Worm (Caenorhabditis elegans) whole organism, mixed stage, embryonic: ENCODE results near the gene F54D5.7.

Experiments
- M03D4.4 ChIP-seq: sonication (generic microtip); optimal IDR thresholded peaks from 2 replicates; lab custom pipeline; 2017; ENCODE audit warnings: mild to moderate bottlenecking, missing genetic modification characterization, missing compliant biosample characterization
- bed-3 ChIP-seq: fragments of 200-800 bp; sonication (Bioruptor generic); optimal IDR thresholded peaks from 3 replicates; lab custom pipeline; 2018; ENCODE audit warnings: mild to moderate bottlenecking, missing genetic modification characterization, moderate library complexity, missing compliant biosample characterization
- blmp-1 ChIP-seq: fragments of 150-350 bp; optimal IDR thresholded peaks from 2 replicates; lab custom pipeline; 2014; ENCODE audit warnings: missing biosample characterization, missing genetic modification characterization
- ceh-43 ChIP-seq: fragments of 200-800 bp; sonication (Bioruptor generic); optimal IDR thresholded peaks from 2 replicates; lab custom pipeline; 2018; ENCODE audit warnings: mild to moderate bottlenecking, missing genetic modification characterization, moderate library complexity, missing compliant biosample characterization
- ceh-83 ChIP-seq: fragments of 200-800 bp; sonication (Bioruptor generic); optimal IDR thresholded peaks from 2 replicates; lab custom pipeline; 2018; ENCODE audit warnings: mild to moderate bottlenecking, missing genetic modification characterization, missing compliant biosample characterization
- ces-1 ChIP-seq: fragments of 150-350 bp; optimal IDR thresholded peaks from 2 replicates; lab custom pipeline; 2014; ENCODE audit warnings: missing biosample characterization, missing genetic modification reagents, missing genetic modification characterization
- cnd-1 ChIP-seq: fragments of 200-800 bp; sonication (Bioruptor generic); optimal IDR thresholded peaks from 2 replicates; lab custom pipeline; 2018; ENCODE audit warnings: mild to moderate bottlenecking, missing genetic modification characterization, missing compliant biosample characterization
- drap-1 ChIP-seq: fragments of 200-800 bp; sonication (Bioruptor generic); optimal IDR thresholded peaks from 3 replicates; lab custom pipeline; 2018; ENCODE audit warnings: mild to moderate bottlenecking, missing genetic modification characterization, missing compliant biosample characterization
- elt-1 ChIP-seq: sonication (generic microtip); optimal IDR thresholded peaks from 2 replicates; lab custom pipeline; 2017; ENCODE audit warnings: missing genetic modification characterization, mild to moderate bottlenecking, missing compliant biosample characterization, antibody characterized with exemption, moderate library complexity, borderline replicate concordance; ENCODE audit not compliant: insufficient read depth
- elt-3 ChIP-seq: fragments of 150-350 bp; optimal IDR thresholded peaks from 2 replicates; lab custom pipeline; 2014; ENCODE audit warnings: missing biosample characterization, missing genetic modification characterization
- flh-1 ChIP-seq: fragments of 200-800 bp; sonication (Bioruptor generic); optimal IDR thresholded peaks from 2 replicates; lab custom pipeline; 2018; ENCODE audit warnings: mild to moderate bottlenecking, missing genetic modification characterization, moderate library complexity, missing compliant biosample characterization
- ham-2 ChIP-seq: fragments of 200-800 bp; sonication (Bioruptor generic); optimal IDR thresholded peaks from 2 replicates; lab custom pipeline; 2018; ENCODE audit warnings: mild to moderate bottlenecking, missing genetic modification characterization, missing compliant biosample characterization
- hlh-1 ChIP-seq: fragments of 150-350 bp; optimal IDR thresholded peaks from 2 replicates; lab custom pipeline; 2014; ENCODE audit warnings: missing biosample characterization, missing genetic modification reagents, missing genetic modification characterization
- lin-13 ChIP-seq: fragments of 150-350 bp; optimal IDR thresholded peaks from 2 replicates; lab custom pipeline; 2014; ENCODE audit warnings: missing biosample characterization, missing genetic modification characterization
- lin-32 ChIP-seq: fragments of 200-800 bp; sonication (Bioruptor generic); optimal IDR thresholded peaks from 2 replicates; lab custom pipeline; 2018; ENCODE audit warnings: mild to moderate bottlenecking, missing genetic modification characterization, missing compliant biosample characterization
- lsy-2 ChIP-seq: fragments of 150-350 bp; optimal IDR thresholded peaks from 2 replicates; lab custom pipeline; 2014; ENCODE audit warnings: missing biosample characterization, missing genetic modification characterization
- mep-1 ChIP-seq: fragments of 150-350 bp; optimal IDR thresholded peaks from 2 replicates; lab custom pipeline; 2017; ENCODE audit warnings: missing biosample characterization, missing genetic modification reagents, missing genetic modification characterization, inconsistent platforms
- mls-2 ChIP-seq: sonication (generic microtip); optimal IDR thresholded peaks from 2 replicates; lab custom pipeline; 2016; ENCODE audit warnings: mild to moderate bottlenecking, missing genetic modification characterization, moderate library complexity, missing compliant biosample characterization
- nhr-12 ChIP-seq: fragments of 150-350 bp; optimal IDR thresholded peaks from 2 replicates; lab custom pipeline; 2014; ENCODE audit warnings: missing biosample characterization, missing genetic modification characterization
- nhr-237 ChIP-seq: fragments of 150-350 bp; optimal IDR thresholded peaks from 2 replicates; lab custom pipeline; 2014; ENCODE audit warnings: missing biosample characterization, missing genetic modification characterization
- nhr-28 ChIP-seq: fragments of 150-350 bp; optimal IDR thresholded peaks from 2 replicates; lab custom pipeline; 2014; ENCODE audit warnings: missing biosample characterization, missing genetic modification characterization
- nhr-76 ChIP-seq: sonication (generic microtip); optimal IDR thresholded peaks from 2 replicates; lab custom pipeline; 2017; ENCODE audit warnings: missing biosample characterization, missing genetic modification characterization
- pha-4 ChIP-seq: fragments of 150-350 bp; optimal IDR thresholded peaks from 2 replicates; lab custom pipeline; 2018; ENCODE audit warnings: missing biosample characterization, missing genetic modification reagents, missing genetic modification characterization
- sem-2 ChIP-seq: fragments of 200-800 bp; sonication (Bioruptor generic); optimal IDR thresholded peaks from 2 replicates; lab custom pipeline; 2018; ENCODE audit warnings: mild to moderate bottlenecking, missing genetic modification characterization, missing compliant biosample characterization
- snpc-4 ChIP-seq: fragments of 150-350 bp; optimal IDR thresholded peaks from 2 replicates; lab custom pipeline; 2014; ENCODE audit warnings: missing biosample characterization, missing genetic modification characterization
- sptf-1 ChIP-seq: sonication (generic microtip); optimal IDR thresholded peaks from 2 replicates; lab custom pipeline; 2017; ENCODE audit warnings: mild to moderate bottlenecking, missing genetic modification characterization, moderate library complexity, missing compliant biosample characterization
- tbx-8 ChIP-seq: fragments of 200-800 bp; sonication (Bioruptor generic); optimal IDR thresholded peaks from 2 replicates; lab custom pipeline; 2018; ENCODE audit warnings: mild to moderate bottlenecking, missing genetic modification characterization, moderate library complexity, missing compliant biosample characterization
- unc-120 ChIP-seq: sonication (generic microtip); optimal IDR thresholded peaks from 2 replicates; lab custom pipeline; 2017; ENCODE audit warnings: missing genetic modification characterization, missing compliant biosample characterization; ENCODE audit not compliant: poor library complexity, severe bottlenecking
- unc-62 ChIP-seq: fragments of 150-350 bp; optimal IDR thresholded peaks from 2 replicates; lab custom pipeline; 2014; ENCODE audit warnings: missing biosample characterization, missing genetic modification reagents, missing genetic modification characterization
- zip-8 ChIP-seq: fragments of 150-350 bp; optimal IDR thresholded peaks from 2 replicates; lab custom pipeline; 2014; ENCODE audit warnings: missing biosample characterization, missing genetic modification characterization
- ztf-11 ChIP-seq: fragments of 150-350 bp; optimal IDR thresholded peaks from 2 replicates; lab custom pipeline; 2014; ENCODE audit warnings: missing biosample characterization, missing genetic modification characterization

The F54D5.7 gene

DNA sequence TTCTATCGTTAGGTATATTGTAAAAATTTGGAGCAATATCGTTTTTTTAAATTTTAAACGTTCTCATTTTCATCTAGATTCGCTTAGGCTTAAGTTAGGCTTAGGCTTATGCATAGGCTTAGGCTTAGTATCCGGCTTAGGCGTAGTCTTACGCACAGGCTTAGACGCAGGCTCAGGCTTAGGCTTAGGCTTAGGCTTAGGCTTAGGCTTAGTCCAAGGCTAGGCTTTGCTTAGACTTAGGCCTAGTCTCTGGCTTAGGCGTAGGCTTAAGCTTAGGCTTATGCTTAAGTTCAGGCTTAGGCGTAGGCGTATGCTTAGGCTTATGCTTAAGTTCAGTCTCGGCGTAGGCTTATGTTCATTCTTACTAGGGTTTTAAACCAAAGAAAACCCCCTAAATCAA, 43.6 kb upstream of the F54D5.7 start:
- TF ChIP-seq sptf-1 (tag; lab: Kevin White, UChicago) (peak; percentile 23), ham-2 (GFP tag; lab: Kevin White, UChicago) (peak; percentile 23), drap-1 (GFP tag; lab: Kevin White, UChicago) (no peak), M03D4.4 (tag; lab: Kevin White, UChicago) (no peak), ceh-43 (GFP tag; lab: Kevin White, UChicago) (no peak)

DNA sequence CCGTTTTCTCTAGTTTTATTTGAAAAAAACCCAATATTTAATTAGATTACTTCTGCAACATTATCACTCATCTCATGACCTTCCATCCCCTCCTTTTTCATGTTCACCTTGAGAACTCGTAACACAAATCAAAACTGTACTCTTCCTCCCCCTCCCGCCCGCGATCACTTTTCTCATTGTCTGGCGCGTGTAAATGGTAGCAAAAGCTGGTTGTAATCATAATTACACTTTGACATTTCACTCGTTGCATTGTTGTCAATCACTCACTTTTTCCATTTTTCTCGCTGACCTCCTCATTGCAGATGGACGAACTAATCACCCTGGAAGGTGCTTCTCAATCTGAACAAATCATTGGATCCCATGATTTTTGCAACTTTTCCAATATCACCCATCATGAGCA, 36.9 kb upstream of the F54D5.7 start, which contains the start of gene npr-41:
TSS of gene npr-41 (plus strand) at position 301 of the 400 bp plus-strand sequence.
- TF ChIP-seq mls-2 (tag; lab: Kevin White, UChicago) (no peak), ceh-83 (GFP tag; lab: Kevin White, UChicago) (no peak), nhr-12 (tag; lab: Kevin White, UChicago) (no peak), ham-2 (GFP tag; lab: Kevin White, UChicago) (no peak), cnd-1 (tag; lab: Kevin White, UChicago) (no peak), nhr-237 (tag; lab: Kevin White, UChicago) (no peak), nhr-76 (tag; lab: Kevin White, UChicago) (no peak), tbx-8 (GFP tag; lab: Kevin White, UChicago) (no peak), unc-62 (no peak), lin-32 (no peak), ces-1 (GFP tag; lab: Kevin White, UChicago) (no peak), snpc-4 (tag; lab: Kevin White, UChicago) (no peak)

DNA sequence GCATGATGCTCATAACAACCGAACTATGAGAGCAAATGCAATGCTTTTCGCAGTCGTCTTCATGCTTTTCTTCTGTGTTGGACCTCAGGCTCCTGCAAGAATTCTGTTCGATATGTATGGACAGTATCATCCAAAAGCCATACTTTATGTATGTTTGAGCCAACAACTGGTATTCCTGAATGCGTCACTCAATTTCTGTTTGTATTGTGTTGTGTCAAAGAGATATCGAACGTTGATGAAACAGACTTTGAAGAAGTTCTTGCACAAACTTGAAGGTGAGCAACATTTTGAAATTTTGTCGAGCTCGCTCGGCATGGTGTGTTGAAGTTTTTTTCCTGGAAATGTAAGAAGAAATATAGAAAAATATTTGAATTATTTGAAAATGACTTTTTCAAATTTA, 34.4 kb upstream of the F54D5.7 start:
- TF ChIP-seq mep-1 (tag; lab: Kevin White, UChicago) (no peak), cnd-1 (tag; lab: Kevin White, UChicago) (no peak), ceh-83 (GFP tag; lab: Kevin White, UChicago) (no peak), sptf-1 (tag; lab: Kevin White, UChicago) (no peak), unc-120 (tag; lab: Kevin White, UChicago) (no peak), ztf-11 (tag; lab: Kevin White, UChicago) (no peak), hlh-1 (tag; lab: Kevin White, UChicago) (no peak), lin-32 (no peak), elt-3 (tag; lab: Kevin White, UChicago) (no peak), lsy-2 (tag; lab: Kevin White, UChicago) (no peak), snpc-4 (tag; lab: Kevin White, UChicago) (no peak), nhr-28 (tag; lab: Kevin White, UChicago) (no peak), blmp-1 (tag; lab: Kevin White, UChicago) (no peak), mls-2 (tag; lab: Kevin White, UChicago) (no peak), nhr-237 (tag; lab: Kevin White, UChicago) (no peak), tbx-8 (GFP tag; lab: Kevin White, UChicago) (no peak), zip-8 (tag; lab: Kevin White, UChicago) (no peak), flh-1 (GFP tag; lab: Kevin White, UChicago) (no peak), ham-2 (GFP tag; lab: Kevin White, UChicago) (no peak), unc-62 (no peak)

DNA sequence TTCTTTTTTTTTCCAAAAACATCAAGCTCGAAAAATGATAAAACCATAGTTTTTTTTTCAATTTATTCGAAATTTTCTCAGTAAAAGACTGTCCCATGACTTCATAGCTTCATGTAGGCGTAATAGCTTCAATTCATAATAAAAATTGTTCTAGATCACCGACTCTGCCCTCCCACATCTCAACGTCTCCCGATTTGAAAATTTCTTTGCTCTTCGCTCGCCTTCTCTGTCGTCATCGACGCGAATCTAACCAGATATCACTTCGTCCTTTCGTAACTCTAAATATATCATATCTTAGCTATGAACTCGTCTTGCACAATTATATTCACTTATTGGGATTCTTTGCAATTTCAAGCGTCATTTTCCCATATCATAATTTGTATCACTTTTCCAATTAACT, 32.5 kb upstream of the F54D5.7 start, which contains the start of gene srh-44:
TSS of gene srh-44 (plus strand) at position 301 of the 400 bp plus-strand sequence.
- TF ChIP-seq bed-3 (GFP tag; lab: Kevin White, UChicago): no peak
- no peak for TF ChIP-seq drap-1 (GFP tag; lab: Kevin White, UChicago)
- no peak for TF ChIP-seq ceh-83 (GFP tag; lab: Kevin White, UChicago)
- no peak for TF ChIP-seq sem-2
- no peak for TF ChIP-seq lin-13 (tag; lab: Kevin White, UChicago)
- no peak for TF ChIP-seq blmp-1 (tag; lab: Kevin White, UChicago)
- TF ChIP-seq mep-1 (tag; lab: Kevin White, UChicago): no peak
- TF ChIP-seq M03D4.4 (tag; lab: Kevin White, UChicago): no peak
- TF ChIP-seq pha-4 (tag; lab: Kevin White, UChicago): no peak
- TF ChIP-seq lsy-2 (tag; lab: Kevin White, UChicago): no peak
- no peak for TF ChIP-seq hlh-1 (tag; lab: Kevin White, UChicago)
- no peak for TF ChIP-seq ces-1 (GFP tag; lab: Kevin White, UChicago)
- TF ChIP-seq, all 35 proteins: peak for 0

DNA sequence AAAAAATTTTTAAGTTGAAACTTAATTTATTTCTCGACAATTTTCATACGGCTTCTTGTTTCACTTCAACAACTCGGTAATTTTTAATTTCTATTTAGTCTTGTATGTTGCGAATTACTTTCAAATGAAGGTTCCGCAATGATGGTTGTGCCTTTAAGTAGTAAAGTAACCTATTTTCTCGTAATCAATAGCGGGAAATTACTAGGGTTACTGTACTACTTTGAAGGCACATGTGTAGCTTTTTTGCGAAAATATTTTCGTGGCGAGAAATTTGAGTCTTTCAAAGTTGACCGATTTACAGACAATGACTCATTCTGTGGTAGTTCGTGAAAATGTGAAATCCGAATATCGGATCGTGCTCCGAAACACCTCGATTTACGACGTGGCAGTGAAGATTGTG, 29.1 kb upstream of the F54D5.7 start, which contains the start of gene B0334.10:
TSS of gene B0334.10 (plus strand) at position 301 of the 400 bp plus-strand sequence.
- no peak for TF ChIP-seq lin-13 (tag; lab: Kevin White, UChicago)
- TF ChIP-seq ceh-83 (GFP tag; lab: Kevin White, UChicago): no peak
- TF ChIP-seq mep-1 (tag; lab: Kevin White, UChicago): no peak
- no peak for TF ChIP-seq ham-2 (GFP tag; lab: Kevin White, UChicago)
- no peak for TF ChIP-seq ztf-11 (tag; lab: Kevin White, UChicago)
- no peak for TF ChIP-seq lin-32
- TF ChIP-seq M03D4.4 (tag; lab: Kevin White, UChicago): no peak
- no peak for TF ChIP-seq unc-62
- no peak for TF ChIP-seq elt-1
- no peak for TF ChIP-seq zip-8 (tag; lab: Kevin White, UChicago)
- TF ChIP-seq, all 35 proteins: peak for 0
